Fruit fly (Drosophila melanogaster) whole organism, embryonic: ENCODE measurements around the gene Tig.

Experiments used
- CG10462 ChIP-seq: fragments of 200-800 bp; sonication (Bioruptor generic); optimal IDR thresholded peaks from 2 replicates; lab custom pipeline; 2016; ENCODE audit warnings: missing biosample characterization, missing genetic modification characterization
- CG11695 ChIP-seq: fragments of 200-800 bp; sonication (Bioruptor generic); IDR thresholded peaks from 3 replicates; pipeline ENCODE4 v1.3.6; 2022; ENCODE audit warnings: missing biosample characterization, missing genetic modification characterization
- CG12299 ChIP-seq: fragments of 200-800 bp; sonication (Bioruptor generic); optimal IDR thresholded peaks from 2 replicates; lab custom pipeline; 2018; ENCODE audit warnings: missing biosample characterization, mild to moderate bottlenecking, missing genetic modification characterization
- CG13624 ChIP-seq: fragments of 200-800 bp; sonication (Bioruptor generic); optimal IDR thresholded peaks from 2 replicates; lab custom pipeline; 2016; ENCODE audit warnings: missing biosample characterization, missing genetic modification characterization
- CG14014 ChIP-seq: fragments of 200-800 bp; sonication (Bioruptor generic); IDR thresholded peaks from 2 replicates; pipeline ENCODE4 v1.3.6; 2022; ENCODE audit warnings: missing biosample characterization, missing genetic modification characterization
- CG1529 ChIP-seq: fragments of 200-800 bp; sonication (Bioruptor generic); optimal IDR thresholded peaks from 3 replicates; lab custom pipeline; 2018; ENCODE audit warnings: missing biosample characterization, missing genetic modification characterization
- CG17359 ChIP-seq: fragments of 200-800 bp; sonication (Bioruptor generic); optimal IDR thresholded peaks from 3 replicates; lab custom pipeline; 2018; ENCODE audit warnings: missing biosample characterization, mild to moderate bottlenecking, missing genetic modification characterization, moderate library complexity
- CG17385 ChIP-seq: fragments of 200-800 bp; sonication (Bioruptor generic); optimal IDR thresholded peaks from 3 replicates; lab custom pipeline; 2018; ENCODE audit warnings: missing biosample characterization, mild to moderate bottlenecking, missing genetic modification characterization
- CG17912 ChIP-seq: fragments of 200-800 bp; sonication (Bioruptor generic); optimal IDR thresholded peaks from 2 replicates; lab custom pipeline; 2018; ENCODE audit warnings: missing biosample characterization, mild to moderate bottlenecking, missing genetic modification characterization
- CG2678 ChIP-seq: fragments of 200-800 bp; sonication (Bioruptor generic); optimal IDR thresholded peaks from 3 replicates; lab custom pipeline; 2019; ENCODE audit warnings: missing biosample characterization, mild to moderate bottlenecking, missing genetic modification characterization, moderate library complexity
- CG31365 ChIP-seq: fragments of 200-800 bp; sonication (Bioruptor generic); optimal IDR thresholded peaks from 2 replicates; lab custom pipeline; 2018; ENCODE audit warnings: missing biosample characterization, mild to moderate bottlenecking, missing genetic modification characterization
- CG32767 ChIP-seq: fragments of 200-800 bp; sonication (Bioruptor generic); IDR thresholded peaks from 2 replicates; pipeline ENCODE4 v1.3.6; 2022; ENCODE audit warnings: missing biosample characterization, missing genetic modification characterization
- CG34224 ChIP-seq: fragments of 200-800 bp; sonication (Bioruptor generic); IDR thresholded peaks from 3 replicates; pipeline ENCODE4 v1.3.6; 2022; ENCODE audit warnings: missing biosample characterization, missing genetic modification characterization; ENCODE audit not compliant: partially characterized antibody
- CG6175 ChIP-seq: fragments of 200-800 bp; sonication (Bioruptor generic); IDR thresholded peaks from 3 replicates; pipeline ENCODE4 v1.3.6; 2022; ENCODE audit warnings: missing biosample characterization, missing genetic modification characterization
- CG7271 ChIP-seq: fragments of 200-800 bp; sonication (Bioruptor generic); optimal IDR thresholded peaks from 2 replicates; lab custom pipeline; 2018; ENCODE audit warnings: missing biosample characterization, mild to moderate bottlenecking, missing genetic modification characterization, moderate library complexity
- CG8765 ChIP-seq: fragments of 200-800 bp; sonication (Bioruptor generic); IDR thresholded peaks from 2 replicates; pipeline ENCODE4 v1.3.6; 2022; ENCODE audit warnings: missing biosample characterization, missing genetic modification characterization
- Chrac-16 ChIP-seq: fragments of 200-800 bp; sonication (Bioruptor generic); optimal IDR thresholded peaks from 3 replicates; lab custom pipeline; 2016; ENCODE audit warnings: missing biosample characterization, missing genetic modification characterization
- E2f1 ChIP-seq: fragments of 200-800 bp; sonication (Bioruptor generic); IDR thresholded peaks from 2 replicates; pipeline ENCODE4 v1.3.6; 2022; ENCODE audit warnings: missing biosample characterization, missing genetic modification characterization
- E2f2 ChIP-seq: fragments of 200-800 bp; sonication (Bioruptor generic); IDR thresholded peaks from 2 replicates; pipeline ENCODE4 v1.3.6; 2022; ENCODE audit warnings: missing biosample characterization, missing genetic modification characterization
- Eip74EF ChIP-seq, 2 experiments: fragments of 200-800 bp in 1 of 2; fragments of >200 bp in 1 of 2; sonication (Bioruptor generic) in 1 of 2; optimal IDR thresholded peaks; 2 replicates each; lab custom pipeline; 2017 to 2019; ENCODE audit warnings: missing biosample characterization in 2 of 2, missing genetic modification characterization in 2 of 2, mild to moderate bottlenecking in 1 of 2, moderate library complexity in 1 of 2
- Fer1 ChIP-seq: fragments of 200-800 bp; sonication (Bioruptor generic); optimal IDR thresholded peaks from 2 replicates; lab custom pipeline; 2017; ENCODE audit warnings: missing biosample characterization, mild to moderate bottlenecking, missing genetic modification characterization
- Fer3 ChIP-seq: fragments of 200-800 bp; sonication (Bioruptor generic); optimal IDR thresholded peaks from 2 replicates; lab custom pipeline; 2018; ENCODE audit warnings: missing biosample characterization, mild to moderate bottlenecking, missing genetic modification characterization, moderate library complexity
- GATAe ChIP-seq: fragments of 200-800 bp; sonication (Bioruptor generic); conservative IDR thresholded peaks from 2 replicates; pipeline ENCODE4 v1.3.6; 2022; ENCODE audit warnings: missing biosample characterization, missing genetic modification characterization
- Gsc ChIP-seq: fragments of 200-800 bp; sonication (Bioruptor generic); IDR thresholded peaks from 2 replicates; pipeline ENCODE4 v1.3.6; 2022; ENCODE audit warnings: missing biosample characterization, missing genetic modification characterization
- Meics ChIP-seq: fragments of 200-800 bp; sonication (Bioruptor generic); optimal IDR thresholded peaks from 2 replicates; lab custom pipeline; 2017; ENCODE audit warnings: missing biosample characterization, mild to moderate bottlenecking, missing genetic modification characterization
- Mrtf ChIP-seq: fragments of 200-800 bp; sonication (Bioruptor generic); IDR thresholded peaks from 3 replicates; pipeline ENCODE4 v1.3.6; 2022; ENCODE audit warnings: missing biosample characterization, missing genetic modification characterization
- Trl ChIP-seq, 3 experiments: fragments of >200 bp in 2 of 3; fragments of 200-800 bp in 1 of 3; sonication (Bioruptor generic) in 1 of 3; optimal IDR thresholded peaks; 2 replicates in 1 of 3; 3 replicates in 2 of 3; lab custom pipeline; 2016 to 2017; ENCODE audit warnings: missing biosample characterization in 1 of 3, missing genetic modification characterization in 1 of 3
- Vsx1 ChIP-seq: fragments of 200-800 bp; sonication (Bioruptor generic); optimal IDR thresholded peaks from 2 replicates; lab custom pipeline; 2017; ENCODE audit warnings: missing biosample characterization, mild to moderate bottlenecking, missing genetic modification characterization, missing genetic modification reagents
- Xrp1 ChIP-seq: fragments of 200-800 bp; sonication (Bioruptor generic); IDR thresholded peaks from 2 replicates; pipeline ENCODE4 v1.3.6; 2022; ENCODE audit warnings: missing biosample characterization, missing genetic modification characterization
- YL-1 ChIP-seq: fragments of 200-800 bp; sonication (Bioruptor generic); optimal IDR thresholded peaks from 3 replicates; lab custom pipeline; 2017; ENCODE audit warnings: missing biosample characterization, mild to moderate bottlenecking, missing genetic modification characterization
- ara ChIP-seq: fragments of 200-800 bp; sonication (Bioruptor generic); IDR thresholded peaks from 2 replicates; pipeline ENCODE4 v1.3.6; 2022; ENCODE audit warnings: missing biosample characterization, missing genetic modification characterization
- ato ChIP-seq: fragments of 200-800 bp; sonication (Bioruptor generic); IDR thresholded peaks from 2 replicates; pipeline ENCODE4 v1.3.6; 2022; ENCODE audit warnings: missing biosample characterization, missing genetic modification characterization; ENCODE audit not compliant: partially characterized antibody
- bcd ChIP-seq: fragments of 200-800 bp; sonication (Bioruptor generic); optimal IDR thresholded peaks from 2 replicates; lab custom pipeline; 2017; ENCODE audit warnings: missing biosample characterization, mild to moderate bottlenecking, missing genetic modification characterization
- caup ChIP-seq: fragments of 200-800 bp; sonication (Bioruptor generic); optimal IDR thresholded peaks from 3 replicates; lab custom pipeline; 2017; ENCODE audit warnings: missing biosample characterization, mild to moderate bottlenecking, missing genetic modification characterization, moderate library complexity; ENCODE audit not compliant: severe bottlenecking
- chinmo ChIP-seq: fragments of 200-800 bp; sonication (Bioruptor generic); IDR thresholded peaks from 4 replicates; pipeline ENCODE4 v1.3.6; 2022; ENCODE audit warnings: missing biosample characterization, missing genetic modification characterization; ENCODE audit not compliant: partially characterized antibody
- dimm ChIP-seq: fragments of 200-800 bp; sonication (Bioruptor generic); IDR thresholded peaks from 2 replicates; pipeline ENCODE4 v1.3.6; 2022; ENCODE audit warnings: missing biosample characterization, missing genetic modification characterization
- emc ChIP-seq: fragments of 200-800 bp; sonication (Bioruptor generic); optimal IDR thresholded peaks from 2 replicates; lab custom pipeline; 2016; ENCODE audit warnings: missing biosample characterization, missing genetic modification characterization
- h ChIP-seq: fragments of >200 bp; optimal IDR thresholded peaks from 2 replicates; lab custom pipeline; 2017
- kni ChIP-seq: fragments of 200-800 bp; sonication (Bioruptor generic); optimal IDR thresholded peaks from 3 replicates; lab custom pipeline; 2017; ENCODE audit warnings: mild to moderate bottlenecking, missing biosample characterization, missing genetic modification reagents, missing genetic modification characterization
- lola ChIP-seq, 3 experiments: fragments of >200 bp in 2 of 3; fragments of 200-800 bp in 1 of 3; sonication (Bioruptor generic) in 1 of 3; optimal IDR thresholded peaks; 2 replicates each; lab custom pipeline; 2017 to 2019; ENCODE audit warnings: missing biosample characterization in 3 of 3, missing genetic modification characterization in 3 of 3, mild to moderate bottlenecking in 1 of 3, moderate library complexity in 1 of 3
- nom ChIP-seq: fragments of 200-800 bp; sonication (Bioruptor generic); optimal IDR thresholded peaks from 2 replicates; lab custom pipeline; 2017; ENCODE audit warnings: missing biosample characterization, missing genetic modification characterization, mild to moderate bottlenecking, moderate library complexity, missing genetic modification reagents
- pb ChIP-seq: fragments of 200-800 bp; sonication (Bioruptor generic); optimal IDR thresholded peaks from 3 replicates; lab custom pipeline; 2016; ENCODE audit warnings: missing biosample characterization, missing genetic modification characterization
- scrt ChIP-seq: fragments of 200-800 bp; sonication (Bioruptor generic); optimal IDR thresholded peaks from 2 replicates; lab custom pipeline; 2018; ENCODE audit warnings: missing biosample characterization, mild to moderate bottlenecking, missing genetic modification characterization, moderate library complexity
- sens-2 ChIP-seq: fragments of 200-800 bp; sonication (Bioruptor generic); IDR thresholded peaks from 2 replicates; pipeline ENCODE4 v1.3.6; 2022; ENCODE audit warnings: missing biosample characterization, missing genetic modification characterization
- shn ChIP-seq: fragments of 200-800 bp; sonication (Bioruptor generic); optimal IDR thresholded peaks from 3 replicates; lab custom pipeline; 2016; ENCODE audit warnings: missing biosample characterization, missing genetic modification characterization
- sqz ChIP-seq: fragments of 200-800 bp; sonication (Bioruptor generic); optimal IDR thresholded peaks from 3 replicates; lab custom pipeline; 2018; ENCODE audit warnings: missing biosample characterization, mild to moderate bottlenecking, missing genetic modification characterization
- trem ChIP-seq: fragments of 200-800 bp; optimal IDR thresholded peaks from 3 replicates; lab custom pipeline; 2019; ENCODE audit warnings: missing biosample characterization, mild to moderate bottlenecking, missing genetic modification characterization, moderate library complexity
- twi ChIP-seq: fragments of 200-800 bp; optimal IDR thresholded peaks from 2 replicates; lab custom pipeline; 2019; ENCODE audit warnings: missing biosample characterization, mild to moderate bottlenecking, missing genetic modification characterization, moderate library complexity
- unpg ChIP-seq: fragments of 200-800 bp; sonication (Bioruptor generic); optimal IDR thresholded peaks from 3 replicates; lab custom pipeline; 2018; ENCODE audit warnings: missing biosample characterization, mild to moderate bottlenecking, missing genetic modification characterization, moderate library complexity
- wdn ChIP-seq: fragments of 200-800 bp; sonication (Bioruptor generic); IDR thresholded peaks from 2 replicates; pipeline ENCODE4 v1.3.6; 2022; ENCODE audit warnings: missing biosample characterization, missing genetic modification characterization

Gene Tig

DNA sequence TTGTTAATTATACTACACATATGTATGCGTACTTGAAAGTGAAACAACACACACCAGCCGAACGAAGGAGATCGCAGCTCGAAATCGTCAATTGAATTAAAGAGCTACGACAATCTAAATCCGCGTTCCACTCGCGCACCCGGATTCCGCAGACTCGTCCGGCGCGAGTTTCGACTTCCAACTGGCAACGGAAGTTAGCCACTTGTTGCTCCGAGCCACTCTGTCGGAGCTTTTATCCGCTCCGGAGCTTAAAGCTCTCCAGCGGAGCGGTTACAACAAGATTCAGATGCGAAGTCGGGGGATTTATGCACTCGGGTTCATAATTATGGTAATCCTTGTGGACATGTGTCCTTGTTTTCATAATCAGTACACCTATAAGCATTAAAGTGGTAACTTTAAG is 42.4 kb upstream of the Tig start, which contains the start of gene Rchy1 (continued):
- peak in 1 of 2 experiments; percentile 54 for TF ChIP-seq Eip74EF (GFP tag; optimal IDR thresholded peaks at IDR 0.05; lab: Kevin White, UChicago)
- no peak for TF ChIP-seq CG7271 (tag; lab: Kevin White, UChicago)
- no peak for TF ChIP-seq sqz (GFP tag; lab: Kevin White, UChicago)
- no peak for TF ChIP-seq shn (GFP tag; lab: Kevin White, UChicago)
- TF ChIP-seq E2f2 (GFP tag; lab: Robert Waterston, UW): peak; percentile 58
- no peak for TF ChIP-seq Trl (optimal IDR thresholded peaks at IDR 0.05; lab: Kevin White, UChicago)
- TF ChIP-seq Trl (GFP tag; optimal IDR thresholded peaks at IDR 0.05; lab: Kevin White, UChicago): peak; percentile 20
- TF ChIP-seq Meics (GFP tag; lab: Kevin White, UChicago): peak; percentile 46
- peak; percentile 93 for TF ChIP-seq scrt (GFP tag; lab: Kevin White, UChicago)
- no peak for TF ChIP-seq E2f1
- TF ChIP-seq CG10462 (GFP tag; lab: Kevin White, UChicago): no peak
- peak; percentile 27 for TF ChIP-seq Fer3 (tag; lab: Kevin White, UChicago)
- no peak for TF ChIP-seq Mrtf (GFP tag; lab: Robert Waterston, UW)
- peak; percentile 1 for TF ChIP-seq unpg (GFP tag; lab: Kevin White, UChicago)
- peak; percentile 65 for TF ChIP-seq Fer1
- TF ChIP-seq CG31365 (tag; lab: Kevin White, UChicago): peak; percentile 43
- TF ChIP-seq pb: no peak
- TF ChIP-seq Vsx1 (GFP tag; lab: Kevin White, UChicago): peak; percentile 5
- TF ChIP-seq CG6175: no peak
- 0 out of 2 replicates have a peak, but pooled peaks have one; percentile 17 for TF ChIP-seq sens-2
- no peak for TF ChIP-seq CG8765
- peak; percentile 13 for TF ChIP-seq CG12299 (tag; lab: Kevin White, UChicago)
- 0 out of 3 replicates have a peak, but pooled peaks have one; percentile 19 for TF ChIP-seq CG11695 (GFP tag; lab: Robert Waterston, UW)
- TF ChIP-seq kni (GFP tag; lab: Kevin White, UChicago): no peak
- no peak for TF ChIP-seq dimm
- peak; percentile 22 for TF ChIP-seq CG2678 (tag; lab: Kevin White, UChicago)
- peak; percentile 76 for TF ChIP-seq caup (GFP tag; lab: Kevin White, UChicago)
- no peak for TF ChIP-seq CG34224 (GFP tag; lab: Robert Waterston, UW)
- peak; percentile 36 for TF ChIP-seq nom
- TF ChIP-seq ato (GFP tag; lab: Robert Waterston, UW): peak; percentile 49; the same call in 1 of the 2 replicates
- TF ChIP-seq YL-1: no peak
- TF ChIP-seq GATAe (GFP tag; lab: Robert Waterston, UW): no peak
- peak; percentile 12; the same call in 1 of the 2 replicates for TF ChIP-seq CG14014 (GFP tag; lab: Robert Waterston, UW)
- no peak for TF ChIP-seq ara (GFP tag; lab: Robert Waterston, UW)
- peak; percentile 13; the same call in 1 of the 2 replicates for TF ChIP-seq CG32767 (GFP tag; lab: Robert Waterston, UW)
- TF ChIP-seq CG17359 (tag; lab: Kevin White, UChicago): peak; percentile 4
- 0 out of 4 replicates have a peak, but pooled peaks have one; percentile 38 for TF ChIP-seq chinmo (GFP tag; lab: Robert Waterston, UW)
- peak; percentile 12 for TF ChIP-seq bcd (GFP tag; lab: Kevin White, UChicago)
- TF ChIP-seq CG17912 (GFP tag; lab: Kevin White, UChicago): peak; percentile 10
- no peak for TF ChIP-seq h (lab: Kevin White, UChicago)
- TF ChIP-seq Gsc (GFP tag; lab: Robert Waterston, UW): no peak
- peak; percentile 3 for TF ChIP-seq CG13624
- TF ChIP-seq wdn: no peak
- no peak for TF ChIP-seq trem (tag; lab: Kevin White, UChicago)
- no peak for TF ChIP-seq twi (tag; lab: Kevin White, UChicago)
- TF ChIP-seq emc: no peak
- peak; percentile 17; the same call in 1 of the 2 replicates for TF ChIP-seq Xrp1 (GFP tag; lab: Robert Waterston, UW)
- TF ChIP-seq CG17385 (GFP tag; lab: Kevin White, UChicago): peak; percentile 36
- TF ChIP-seq CG1529: no peak
- TF ChIP-seq Chrac-16 (GFP tag; lab: Kevin White, UChicago): no peak
- no peak for TF ChIP-seq lola (GFP tag; optimal IDR thresholded peaks at IDR 0.05; lab: Kevin White, UChicago)
